Worm (Caenorhabditis elegans): Measurements from ENCODE around the gene kmo-1.

kmo-1 gene

DNA sequence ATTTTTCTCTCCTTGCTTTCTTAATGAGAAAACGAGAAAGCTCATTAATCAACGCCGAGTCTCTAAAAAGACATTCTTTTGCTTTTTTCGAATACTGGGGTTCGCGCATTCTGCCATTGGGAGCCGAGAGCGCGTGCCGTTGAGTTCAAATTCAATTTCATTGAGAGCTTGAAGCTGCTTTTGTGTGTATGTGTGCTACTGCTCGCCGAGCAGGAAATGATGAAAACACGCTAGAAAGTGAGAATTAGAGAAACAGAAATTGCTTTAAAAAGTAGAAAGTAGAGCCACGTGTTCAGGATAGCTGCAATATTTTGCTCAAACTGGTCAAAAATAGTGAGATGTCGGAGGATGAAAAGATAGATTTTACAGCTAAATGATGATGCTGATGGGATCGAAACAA is 44.6 kb downstream of the kmo-1 start (continued):
- TF ChIP-seq mef-2 (tag; optimal IDR thresholded peaks at IDR 0.05) (no peak), nhr-77 (tag; optimal IDR thresholded peaks at IDR 0.05) (no peak), ztf-11 (tag; optimal IDR thresholded peaks at IDR 0.05) (no peak), nhr-20 (tag; optimal IDR thresholded peaks at IDR 0.05) (no peak), C04F5.9 (tag; optimal IDR thresholded peaks at IDR 0.05) (no peak), ets-5 (GFP tag; IDR thresholded peaks at IDR 0.05) (no peak), ceh-90 (tag; optimal IDR thresholded peaks at IDR 0.05) (no peak), egl-27 (tag; optimal IDR thresholded peaks at IDR 0.05) (no peak), jun-1 (tag; optimal IDR thresholded peaks at IDR 0.05) (no peak), fkh-8 (tag; optimal IDR thresholded peaks at IDR 0.05) (peak; percentile 64), nhr-85 (tag) (no peak), nhr-28 (tag; optimal IDR thresholded peaks at IDR 0.05) (no peak), elt-2 (tag; optimal IDR thresholded peaks at IDR 0.05) (no peak), zip-4 (GFP tag; optimal IDR thresholded peaks at IDR 0.05) (no peak), lin-35 (GFP tag; optimal IDR thresholded peaks at IDR 0.05) (no peak), nhr-84 (tag; optimal IDR thresholded peaks at IDR 0.05) (no peak), C34B4.2 (tag; optimal IDR thresholded peaks at IDR 0.05) (no peak), nhr-47 (tag; optimal IDR thresholded peaks at IDR 0.05) (no peak), swsn-7 (tag; optimal IDR thresholded peaks at IDR 0.05) (peak; percentile 10), snpc-4 (tag; optimal IDR thresholded peaks at IDR 0.05) (no peak), sptf-1 (tag; optimal IDR thresholded peaks at IDR 0.05) (no peak), tlp-1 (tag; optimal IDR thresholded peaks at IDR 0.05) (no peak), unc-98 (GFP tag; IDR thresholded peaks at IDR 0.05) (no peak), hlh-17 (GFP tag; optimal IDR thresholded peaks at IDR 0.05; ENCODE audit: borderline replicate concordance) (no peak), pag-3 (tag; optimal IDR thresholded peaks at IDR 0.05; ENCODE audit: borderline replicate concordance, insufficient read depth) (no peak), alr-1 (tag; optimal IDR thresholded peaks at IDR 0.05; ENCODE audit: borderline replicate concordance) (no peak), mep-1 (tag; optimal IDR thresholded peaks at IDR 0.05) (peak; percentile 45), sup-37 (GFP tag; optimal IDR thresholded peaks at IDR 0.05) (no peak), C16A3.4 (tag; optimal IDR thresholded peaks at IDR 0.05) (no peak), fos-1 (tag; optimal IDR thresholded peaks at IDR 0.05) (no peak), egl-13 (tag; optimal IDR thresholded peaks at IDR 0.05) (peak; percentile 10), rnt-1 (tag; optimal IDR thresholded peaks at IDR 0.05) (peak; percentile 15), snu-23 (GFP tag; optimal IDR thresholded peaks at IDR 0.05) (peak; percentile 1), Y116A8C.19 (tag; optimal IDR thresholded peaks at IDR 0.05; ENCODE audit: borderline replicate concordance) (no peak), elt-3 (tag; optimal IDR thresholded peaks at IDR 0.05) (no peak), lin-15B (tag; optimal IDR thresholded peaks at IDR 0.05) (no peak), ceh-82 (tag; optimal IDR thresholded peaks at IDR 0.05) (peak in 1 of 3 experiments; percentile 36), nhr-90 (tag; optimal IDR thresholded peaks at IDR 0.05; ENCODE audit: poor library complexity) (no peak), grh-1 (GFP tag; IDR thresholded peaks at IDR 0.05) (no peak), pax-3 (tag; optimal IDR thresholded peaks at IDR 0.05) (peak; percentile 15), fkh-10 (GFP tag; optimal IDR thresholded peaks at IDR 0.05) (peak; percentile 85), irx-1 (tag; optimal IDR thresholded peaks at IDR 0.05) (no peak), ama-1 (optimal IDR thresholded peaks at IDR 0.05) (no peak), aly-2 (tag; optimal IDR thresholded peaks at IDR 0.05) (no peak), nhr-12 (tag; optimal IDR thresholded peaks at IDR 0.05) (no peak), ceh-88 (GFP tag; IDR thresholded peaks at IDR 0.05) (no peak), vab-15 (tag; optimal IDR thresholded peaks at IDR 0.05) (no peak), lin-13 (GFP tag; optimal IDR thresholded peaks at IDR 0.05) (no peak), nhr-19 (GFP tag; conservative IDR thresholded peaks at IDR 0.05) (no peak)

Data from whole organism, L1 larva.